Worm (Caenorhabditis elegans) whole organism, late embryonic: ENCODE measurements around the gene ugt-65.

ENCODE experiments used
- C38D4.7 ChIP-seq: fragments of 200-800 bp; sonication (Bioruptor generic); optimal IDR thresholded peaks from 2 replicates; lab custom pipeline; 2018; ENCODE audit warnings: mild to moderate bottlenecking, missing genetic modification characterization, moderate library complexity, missing compliant biosample characterization
- F13H6.1 ChIP-seq: sonication (generic microtip); optimal IDR thresholded peaks from 2 replicates; lab custom pipeline; 2016; ENCODE audit warnings: missing genetic modification characterization, missing compliant biosample characterization
- K09A11.1 ChIP-seq: sonication (generic microtip); optimal IDR thresholded peaks from 2 replicates; lab custom pipeline; 2017; ENCODE audit warnings: antibody characterized with exemption, mild to moderate bottlenecking, missing genetic modification characterization, missing compliant biosample characterization; ENCODE audit not compliant: insufficient read depth
- Y22D7AL.16 ChIP-seq: sonication (generic microtip); optimal IDR thresholded peaks from 2 replicates; lab custom pipeline; 2016; ENCODE audit warnings: missing genetic modification characterization, missing compliant biosample characterization
- ahr-1 ChIP-seq: sonication (generic microtip); optimal IDR thresholded peaks from 2 replicates; lab custom pipeline; 2016; ENCODE audit warnings: missing genetic modification characterization, missing compliant biosample characterization
- ama-1 ChIP-seq: fragments of 150-350 bp; optimal IDR thresholded peaks from 2 replicates; lab custom pipeline; 2014
- ceh-19 ChIP-seq: fragments of 200-800 bp; sonication (Bioruptor generic); optimal IDR thresholded peaks from 2 replicates; lab custom pipeline; 2018; ENCODE audit warnings: mild to moderate bottlenecking, missing genetic modification characterization, missing compliant biosample characterization
- ceh-2 ChIP-seq: sonication (generic microtip); optimal IDR thresholded peaks from 2 replicates; lab custom pipeline; 2016; ENCODE audit warnings: missing genotype, missing genetic modification characterization, missing compliant biosample characterization
- ceh-22 ChIP-seq: sonication (generic microtip); optimal IDR thresholded peaks from 2 replicates; lab custom pipeline; 2017; ENCODE audit warnings: missing biosample characterization, missing genetic modification characterization
- ceh-24 ChIP-seq: sonication (generic microtip); optimal IDR thresholded peaks from 2 replicates; lab custom pipeline; 2016; ENCODE audit warnings: mild to moderate bottlenecking, missing genetic modification characterization, missing compliant biosample characterization
- ceh-30 ChIP-seq: fragments of 150-350 bp; optimal IDR thresholded peaks from 2 replicates; lab custom pipeline; 2014; ENCODE audit warnings: missing biosample characterization, missing genetic modification characterization
- ceh-31 ChIP-seq: sonication (generic microtip); optimal IDR thresholded peaks from 2 replicates; lab custom pipeline; 2016; ENCODE audit warnings: missing genetic modification characterization, missing compliant biosample characterization
- ceh-45 ChIP-seq: fragments of 200-800 bp; sonication (Bioruptor generic); IDR thresholded peaks from 2 replicates; pipeline ENCODE4 v1.3.6; 2022; ENCODE audit warnings: missing genetic modification reagents, missing genetic modification characterization, missing compliant biosample characterization
- ceh-6 ChIP-seq: fragments of 200-800 bp; sonication (Bioruptor generic); optimal IDR thresholded peaks from 2 replicates; lab custom pipeline; 2018; ENCODE audit warnings: mild to moderate bottlenecking, missing genetic modification characterization, missing compliant biosample characterization
- che-1 ChIP-seq: sonication (generic microtip); optimal IDR thresholded peaks from 2 replicates; lab custom pipeline; 2016; ENCODE audit warnings: mild to moderate bottlenecking, missing genetic modification characterization, missing compliant biosample characterization
- dmd-4 ChIP-seq: sonication (generic microtip); optimal IDR thresholded peaks from 2 replicates; lab custom pipeline; 2016; ENCODE audit warnings: borderline replicate concordance, missing genetic modification characterization, missing compliant biosample characterization
- elt-2 ChIP-seq: sonication (generic microtip); optimal IDR thresholded peaks from 2 replicates; lab custom pipeline; 2016; ENCODE audit warnings: missing genetic modification reagents, missing genetic modification characterization, missing compliant biosample characterization
- ets-4 ChIP-seq: sonication (generic microtip); optimal IDR thresholded peaks from 2 replicates; lab custom pipeline; 2016; ENCODE audit warnings: missing genetic modification characterization, missing compliant biosample characterization
- fkh-10 ChIP-seq: fragments of 150-350 bp; optimal IDR thresholded peaks from 2 replicates; lab custom pipeline; 2014; ENCODE audit warnings: missing biosample characterization, missing genetic modification reagents, missing genetic modification characterization
- gmeb-2 ChIP-seq: sonication (generic microtip); optimal IDR thresholded peaks from 2 replicates; lab custom pipeline; 2016; ENCODE audit warnings: missing genetic modification characterization, inconsistent platforms, missing compliant biosample characterization
- hlh-13 ChIP-seq: fragments of 200-800 bp; sonication (Bioruptor generic); optimal IDR thresholded peaks from 2 replicates; lab custom pipeline; 2018; ENCODE audit warnings: mild to moderate bottlenecking, missing genetic modification characterization, missing compliant biosample characterization
- hlh-15 ChIP-seq: sonication (generic microtip); optimal IDR thresholded peaks from 2 replicates; lab custom pipeline; 2016; ENCODE audit warnings: missing genetic modification characterization, missing compliant biosample characterization
- hlh-30 ChIP-seq: sonication (generic microtip); optimal IDR thresholded peaks from 2 replicates; lab custom pipeline; 2017; ENCODE audit warnings: antibody characterized with exemption, missing genetic modification characterization, missing compliant biosample characterization; ENCODE audit not compliant: insufficient read depth
- hlh-6 ChIP-seq: sonication (generic microtip); optimal IDR thresholded peaks from 2 replicates; lab custom pipeline; 2016; ENCODE audit warnings: missing genotype, missing genetic modification characterization, missing compliant biosample characterization
- hlh-8 ChIP-seq: sonication (generic microtip); optimal IDR thresholded peaks from 2 replicates; lab custom pipeline; 2016; ENCODE audit warnings: missing genotype, missing genetic modification characterization, missing compliant biosample characterization
- madf-2 ChIP-seq: sonication (generic microtip); optimal IDR thresholded peaks from 2 replicates; lab custom pipeline; 2017; ENCODE audit warnings: missing genetic modification characterization, missing compliant biosample characterization
- mec-3 ChIP-seq: sonication (generic microtip); optimal IDR thresholded peaks from 2 replicates; lab custom pipeline; 2016; ENCODE audit warnings: borderline replicate concordance, missing genetic modification characterization, missing compliant biosample characterization
- nhr-232 ChIP-seq: sonication (generic microtip); optimal IDR thresholded peaks from 2 replicates; lab custom pipeline; 2016; ENCODE audit warnings: missing genetic modification characterization, missing compliant biosample characterization
- npax-4 ChIP-seq: sonication (generic microtip); optimal IDR thresholded peaks from 2 replicates; lab custom pipeline; 2016; ENCODE audit warnings: missing genetic modification characterization, missing compliant biosample characterization
- odd-2 ChIP-seq: sonication (generic microtip); optimal IDR thresholded peaks from 2 replicates; lab custom pipeline; 2017; ENCODE audit warnings: antibody characterized with exemption, mild to moderate bottlenecking, missing genetic modification characterization, missing compliant biosample characterization
- pag-3 ChIP-seq: sonication (generic microtip); optimal IDR thresholded peaks from 2 replicates; lab custom pipeline; 2016; ENCODE audit warnings: missing compliant biosample characterization, missing genetic modification characterization, borderline replicate concordance
- pax-1 ChIP-seq: fragments of 150-350 bp; optimal IDR thresholded peaks from 2 replicates; lab custom pipeline; 2014; ENCODE audit warnings: missing biosample characterization, missing genetic modification characterization
- pha-2 ChIP-seq: sonication (generic microtip); optimal IDR thresholded peaks from 2 replicates; lab custom pipeline; 2017; ENCODE audit warnings: mild to moderate bottlenecking, missing genetic modification characterization, missing compliant biosample characterization
- pqm-1 ChIP-seq: sonication (generic microtip); optimal IDR thresholded peaks from 2 replicates; lab custom pipeline; 2016; ENCODE audit warnings: missing genetic modification characterization, missing compliant biosample characterization
- ref-2 ChIP-seq: sonication (generic microtip); optimal IDR thresholded peaks from 2 replicates; lab custom pipeline; 2016; ENCODE audit warnings: missing genetic modification characterization, missing compliant biosample characterization
- rnt-1 ChIP-seq: sonication (generic microtip); optimal IDR thresholded peaks from 2 replicates; lab custom pipeline; 2016; ENCODE audit warnings: missing genetic modification characterization, missing compliant biosample characterization
- sox-2 ChIP-seq: fragments of 200-800 bp; sonication (Bioruptor generic); IDR thresholded peaks from 2 replicates; pipeline ENCODE4 v1.3.6; 2022; ENCODE audit warnings: missing genetic modification reagents, missing genetic modification characterization, missing compliant biosample characterization
- sox-4 ChIP-seq: sonication (generic microtip); optimal IDR thresholded peaks from 2 replicates; lab custom pipeline; 2017; ENCODE audit warnings: mild to moderate bottlenecking, missing genetic modification characterization, inconsistent platforms, missing compliant biosample characterization
- syd-9 ChIP-seq: sonication (generic microtip); optimal IDR thresholded peaks from 2 replicates; lab custom pipeline; 2016; ENCODE audit warnings: mild to moderate bottlenecking, missing genetic modification characterization, moderate library complexity, missing compliant biosample characterization
- tbx-7 ChIP-seq: sonication (generic microtip); optimal IDR thresholded peaks from 2 replicates; lab custom pipeline; 2016; ENCODE audit warnings: missing genotype, missing genetic modification characterization, missing compliant biosample characterization
- ttx-3 ChIP-seq: sonication (generic microtip); optimal IDR thresholded peaks from 2 replicates; lab custom pipeline; 2016; ENCODE audit warnings: missing genetic modification reagents, missing genetic modification characterization, missing compliant biosample characterization
- unc-3 ChIP-seq, 2 experiments: fragments of 200-800 bp in 1 of 2; sonication (Bioruptor generic) in 1 of 2; sonication (generic microtip) in 1 of 2; conservative IDR thresholded peaks in 1 of 2; optimal IDR thresholded peaks in 1 of 2; 2 replicates each; pipeline versions ENCODE4 v1.3.6 to Lab custom; 2016 to 2022; ENCODE audit warnings: missing compliant biosample characterization in 2 of 2, missing genetic modification characterization in 2 of 2, missing genetic modification reagents in 1 of 2
- unc-55 ChIP-seq: sonication (generic microtip); optimal IDR thresholded peaks from 2 replicates; lab custom pipeline; 2017; ENCODE audit warnings: missing biosample characterization, missing genetic modification reagents, missing genetic modification characterization
- unc-86 ChIP-seq: sonication (generic microtip); optimal IDR thresholded peaks from 2 replicates; lab custom pipeline; 2016; ENCODE audit warnings: missing genetic modification characterization, missing compliant biosample characterization
- zip-5 ChIP-seq: sonication (generic microtip); optimal IDR thresholded peaks from 2 replicates; lab custom pipeline; 2016; ENCODE audit warnings: missing genetic modification characterization, missing compliant biosample characterization

The ugt-65 gene

ce11 chrIV:12382864-12383263 lies 37.6 kb upstream of the ugt-65 start, which contains the start of gene thn-2:
Gene thn-2, plus strand, starts transcription at chrIV:12383170.
- TF ChIP-seq ceh-24 (tag; lab: Kevin White, UChicago) (no peak), ceh-45 (GFP tag; lab: Robert Waterston, UW) (no peak), hlh-30 (no peak), ama-1 (no peak), unc-86 (tag; lab: Kevin White, UChicago) (no peak), K09A11.1 (no peak), ceh-19 (GFP tag; lab: Kevin White, UChicago) (no peak), syd-9 (tag; lab: Kevin White, UChicago) (no peak), ceh-2 (tag; lab: Kevin White, UChicago) (no peak), hlh-8 (tag; lab: Kevin White, UChicago) (no peak), dmd-4 (tag; lab: Kevin White, UChicago) (no peak), ceh-30 (tag; lab: Kevin White, UChicago) (no peak)

DNA sequence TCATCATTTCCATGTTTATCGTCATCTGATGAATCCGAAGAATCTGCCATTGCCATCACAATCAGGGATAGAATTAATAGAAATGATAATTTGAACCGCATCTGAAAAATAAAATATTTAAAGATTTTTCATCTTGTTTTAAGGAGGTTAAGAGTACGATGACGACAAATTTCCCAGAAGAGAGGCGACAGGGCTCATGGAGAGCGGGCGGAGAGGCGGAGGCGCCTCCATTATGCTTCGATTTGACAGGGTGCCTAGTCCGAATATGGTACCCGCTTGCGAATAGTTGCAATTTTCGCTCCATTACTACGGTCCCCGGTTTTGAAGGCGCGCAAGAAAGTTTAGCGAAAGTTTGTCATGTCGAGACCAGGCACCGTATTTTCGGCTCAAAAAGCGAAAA lies 35.4 kb upstream of the ugt-65 start, which contains the start of gene F28D1.6:
Gene F28D1.6 (minus strand): TSS at position 101 of the 400 bp plus-strand sequence.
- no peak for TF ChIP-seq npax-4 (tag; lab: Kevin White, UChicago)
- TF ChIP-seq che-1 (tag; lab: Kevin White, UChicago): no peak
- no peak for TF ChIP-seq unc-3 (GFP tag; conservative IDR thresholded peaks at IDR 0.05; lab: Robert Waterston, UW)
- TF ChIP-seq unc-3 (tag; optimal IDR thresholded peaks at IDR 0.05; lab: Kevin White, UChicago): no peak
- no peak for TF ChIP-seq ama-1
- TF ChIP-seq tbx-7: no peak
- no peak for TF ChIP-seq hlh-13 (GFP tag; lab: Kevin White, UChicago)
- TF ChIP-seq ceh-19 (GFP tag; lab: Kevin White, UChicago): no peak
- TF ChIP-seq nhr-232 (tag; lab: Kevin White, UChicago): no peak
- no peak for TF ChIP-seq ahr-1 (tag; lab: Kevin White, UChicago)
- TF ChIP-seq rnt-1: no peak
- no peak for TF ChIP-seq unc-55 (GFP tag; lab: Kevin White, UChicago)

ce11 chrIV:12389951-12390350 lies 30.5 kb upstream of the ugt-65 start, which contains the start of gene spe-45:
Gene spe-45, minus strand, starts transcription at chrIV:12390095.
- TF ChIP-seq pax-1 (no peak), pag-3 (no peak), elt-2 (tag; lab: Kevin White, UChicago) (no peak), ttx-3 (tag; lab: Kevin White, UChicago) (no peak), ceh-31 (tag; lab: Kevin White, UChicago) (no peak), ref-2 (tag; lab: Kevin White, UChicago) (no peak), hlh-13 (GFP tag; lab: Kevin White, UChicago) (no peak), pha-2 (no peak), ceh-2 (tag; lab: Kevin White, UChicago) (no peak), hlh-15 (tag; lab: Kevin White, UChicago) (no peak), gmeb-2 (tag; lab: Kevin White, UChicago) (no peak), zip-5 (no peak), ets-4 (tag; lab: Kevin White, UChicago) (no peak)
- TF ChIP-seq, all 69 proteins: peak for 0

ce11 chrIV:12391003-12391637 lies 29.4 kb upstream of the ugt-65 start, which contains the start of the genes rps-23 and dpm-3:
Gene rps-23, minus strand, starts transcription at chrIV:12391053.
Gene dpm-3, plus strand, starts transcription at chrIV:12391587.
- TF ChIP-seq hlh-15 (tag; lab: Kevin White, UChicago) (no peak), ahr-1 (tag; lab: Kevin White, UChicago) (no peak), ceh-31 (tag; lab: Kevin White, UChicago) (peak; percentile 95), elt-2 (tag; lab: Kevin White, UChicago) (peak; percentile 70), unc-55 (GFP tag; lab: Kevin White, UChicago) (peak; percentile 46), mec-3 (no peak), ceh-6 (GFP tag; lab: Kevin White, UChicago) (no peak), sox-4 (no peak), Y22D7AL.16 (tag; lab: Kevin White, UChicago) (peak; percentile 58), ceh-45 (GFP tag; lab: Robert Waterston, UW) (no peak), odd-2 (no peak), F13H6.1 (tag; lab: Kevin White, UChicago) (peak; percentile 37), gmeb-2 (tag; lab: Kevin White, UChicago) (no peak), ets-4 (tag; lab: Kevin White, UChicago) (peak; percentile 93), ceh-22 (no peak), fkh-10 (no peak), C38D4.7 (GFP tag; lab: Kevin White, UChicago) (no peak), sox-2 (GFP tag; lab: Robert Waterston, UW) (no peak), madf-2 (tag; lab: Kevin White, UChicago) (peak; percentile 72), pqm-1 (peak; percentile 49), ceh-2 (tag; lab: Kevin White, UChicago) (peak; percentile 90), K09A11.1 (no peak), hlh-6 (peak; percentile 20)
